Fruit fly (Drosophila melanogaster): Measurements from ENCODE around the gene CG42564.

CG42564 gene

DNA sequence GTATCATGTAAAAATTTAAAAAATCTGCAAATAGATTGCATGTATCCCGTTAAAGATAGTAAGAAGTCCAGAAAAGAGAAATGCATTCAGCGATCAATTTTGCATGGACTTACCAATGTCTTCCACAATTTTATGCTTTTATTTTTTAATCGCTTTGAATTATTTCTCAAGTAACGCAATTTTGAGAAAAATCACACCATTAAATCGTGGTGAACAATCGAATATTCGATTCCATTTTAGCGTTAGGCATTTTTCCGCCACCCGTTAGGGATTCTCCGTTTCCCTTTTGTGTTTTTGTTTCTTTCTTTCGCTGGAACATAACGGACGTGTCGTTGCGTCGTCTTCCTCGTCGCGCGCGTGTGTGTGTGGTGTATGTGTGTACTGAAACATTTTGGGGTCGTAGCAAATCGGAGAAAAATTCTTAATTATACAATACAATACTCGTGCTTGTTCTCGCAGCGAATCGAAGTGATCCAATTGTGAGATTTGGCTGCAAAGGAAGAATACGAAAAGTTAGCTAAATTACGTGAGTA is 32.4 kb downstream of the CG42564 start, which contains the start of gene gpp (continued):
- peak; percentile 0 for TF ChIP-seq CG30020 (tag; optimal IDR thresholded peaks at IDR 0.05)
- peak; percentile 6 for TF ChIP-seq CG14710 (tag; optimal IDR thresholded peaks at IDR 0.05)
- TF ChIP-seq CG8924 (tag; optimal IDR thresholded peaks at IDR 0.05): peak; percentile 64
- TF ChIP-seq CG7987 (GFP tag; optimal IDR thresholded peaks at IDR 0.05): peak; percentile 50
- TF ChIP-seq dpn (GFP tag; optimal IDR thresholded peaks at IDR 0.05): peak in 1 of 2 experiments; percentile 44
- peak; percentile 59 for TF ChIP-seq Lhr (GFP tag; optimal IDR thresholded peaks at IDR 0.05)
- peak; percentile 18 for TF ChIP-seq HmgD (GFP tag; optimal IDR thresholded peaks at IDR 0.05)
- TF ChIP-seq odd (GFP tag; optimal IDR thresholded peaks at IDR 0.05): peak; percentile 52
- peak; percentile 21 for TF ChIP-seq nau (GFP tag; optimal IDR thresholded peaks at IDR 0.05)
- peak; percentile 28 for TF ChIP-seq CG3407 (GFP tag; optimal IDR thresholded peaks at IDR 0.05)
- peak; percentile 10 for TF ChIP-seq HHEX (GFP tag; optimal IDR thresholded peaks at IDR 0.05)
- no peak for TF ChIP-seq CG8290 (GFP tag; optimal IDR thresholded peaks at IDR 0.05)
- TF ChIP-seq CG8290 (tag; optimal IDR thresholded peaks at IDR 0.05): peak in 1 of 2 experiments; percentile 72
- TF ChIP-seq gro (GFP tag; optimal IDR thresholded peaks at IDR 0.05): peak; percentile 25
- peak; percentile 11 for TF ChIP-seq Bteb2 (GFP tag; optimal IDR thresholded peaks at IDR 0.05)
- peak; percentile 88 for TF ChIP-seq cg (GFP tag; optimal IDR thresholded peaks at IDR 0.05)
- peak; percentile 68 for TF ChIP-seq abd-A (tag; optimal IDR thresholded peaks at IDR 0.05)
- no peak for TF ChIP-seq CG10654 (GFP tag; optimal IDR thresholded peaks at IDR 0.05)
- TF ChIP-seq sd (tag; optimal IDR thresholded peaks at IDR 0.05): peak; percentile 50
- no peak for TF ChIP-seq al (GFP tag; IDR thresholded peaks at IDR 0.05)
- no peak for TF ChIP-seq eyg (GFP tag; optimal IDR thresholded peaks at IDR 0.05)
- peak; percentile 56 for TF ChIP-seq CG12769 (tag; optimal IDR thresholded peaks at IDR 0.05)
- TF ChIP-seq gfzf (GFP tag; optimal IDR thresholded peaks at IDR 0.05): peak; percentile 97
- peak; percentile 55 for TF ChIP-seq CG12659 (GFP tag; optimal IDR thresholded peaks at IDR 0.05)
- no peak for TF ChIP-seq ato (GFP tag; IDR thresholded peaks at IDR 0.05; ENCODE audit: partially characterized antibody)
- TF ChIP-seq Myb (GFP tag; optimal IDR thresholded peaks at IDR 0.05): peak; percentile 50
- peak; percentile 95 for TF ChIP-seq sens (GFP tag)
- TF ChIP-seq H2.0 (GFP tag; IDR thresholded peaks at IDR 0.05): no peak
- peak; percentile 21 for TF ChIP-seq Nf-YB (GFP tag; optimal IDR thresholded peaks at IDR 0.05)
- peak; percentile 0 for TF ChIP-seq CG11504 (tag; optimal IDR thresholded peaks at IDR 0.05)
- TF ChIP-seq CG17912 (GFP tag; optimal IDR thresholded peaks at IDR 0.05): peak; percentile 32
- peak; percentile 33 for TF ChIP-seq Sin3A (optimal IDR thresholded peaks at IDR 0.05)
- TF ChIP-seq Fer1 (GFP tag; optimal IDR thresholded peaks at IDR 0.05): peak; percentile 24
- TF ChIP-seq Side (GFP tag; optimal IDR thresholded peaks at IDR 0.05): peak; percentile 26
- peak; percentile 59 for TF ChIP-seq cwo (GFP tag; optimal IDR thresholded peaks at IDR 0.05)
- TF ChIP-seq CkIIα-i1 (GFP tag; IDR thresholded peaks at IDR 0.05): no peak
- no peak for TF ChIP-seq dysf (GFP tag; IDR thresholded peaks at IDR 0.05)
- peak; percentile 100 for TF ChIP-seq psq (GFP tag; optimal IDR thresholded peaks at IDR 0.05)
- peak; percentile 59 for TF ChIP-seq CG2116 (GFP tag; optimal IDR thresholded peaks at IDR 0.05)
- TF ChIP-seq CG15479 (GFP tag; optimal IDR thresholded peaks at IDR 0.05): peak; percentile 11
- peak; percentile 32 for TF ChIP-seq HmgZ (tag; optimal IDR thresholded peaks at IDR 0.05)
- no peak for TF ChIP-seq fd64A (GFP tag; optimal IDR thresholded peaks at IDR 0.05)
- TF ChIP-seq CG12071 (GFP tag; optimal IDR thresholded peaks at IDR 0.05): peak; percentile 14
- peak; percentile 31 for TF ChIP-seq CG13296 (GFP tag; optimal IDR thresholded peaks at IDR 0.05)
- TF ChIP-seq Kr (GFP tag; optimal IDR thresholded peaks at IDR 0.05): peak; percentile 19
- TF ChIP-seq MTF-1 (GFP tag; optimal IDR thresholded peaks at IDR 0.05; ENCODE audit: borderline replicate concordance): peak; percentile 15
- peak; percentile 31 for TF ChIP-seq nmo (GFP tag; optimal IDR thresholded peaks at IDR 0.05)
- peak; percentile 20 for TF ChIP-seq Deaf1 (tag; optimal IDR thresholded peaks at IDR 0.05)
- peak; percentile 2 for TF ChIP-seq phol (tag; optimal IDR thresholded peaks at IDR 0.05)
- no peak for TF ChIP-seq dimm (GFP tag; IDR thresholded peaks at IDR 0.05)

All from whole organism, embryonic.